Worm (Caenorhabditis elegans) whole organism, young adult: ENCODE measurements around the gene folr-1.

Experiments used
- egl-44 ChIP-seq: fragments of 200-800 bp; sonication (Bioruptor generic); IDR thresholded peaks from 2 replicates; pipeline ENCODE4 v1.3.6; 2022; ENCODE audit warnings: missing genetic modification reagents, missing genetic modification characterization, missing compliant biosample characterization
- lin-26 ChIP-seq: fragments of 200-800 bp; sonication (Bioruptor generic); IDR thresholded peaks from 2 replicates; pipeline ENCODE4 v1.3.6; 2022; ENCODE audit warnings: missing genetic modification reagents, missing genetic modification characterization, missing compliant biosample characterization

DNA sequence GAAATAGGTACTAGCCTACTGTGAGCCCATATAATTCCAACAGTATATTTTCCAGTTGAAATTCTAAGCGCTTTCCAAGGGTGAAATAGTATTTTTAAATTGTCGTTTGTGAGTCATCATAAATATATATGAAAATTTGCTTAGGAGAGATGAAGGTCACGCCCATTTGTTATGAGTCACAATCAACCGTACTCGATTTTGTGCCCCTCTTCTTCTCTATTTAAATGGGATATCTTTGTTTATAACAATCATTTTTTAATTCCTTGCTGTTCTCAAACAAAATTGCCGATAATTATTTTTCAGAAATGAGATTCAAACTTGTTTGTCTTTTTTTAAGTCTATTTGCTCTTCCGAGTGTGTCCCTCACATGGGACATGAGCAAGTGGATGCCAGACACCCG, at the start of gene folr-1:
- no peak for TF ChIP-seq egl-44 (GFP tag; lab: Robert Waterston, UW)
- no peak for TF ChIP-seq lin-26 (GFP tag; lab: Robert Waterston, UW)
